Fruit fly (Drosophila melanogaster): Measurements from ENCODE around the gene JTBR.
A peak's percentile ranks its signal among the peaks of the same experiment; 100 is the strongest.

The JTBR gene

dm6 chr3L:1794164-1794942, 8.3 kb downstream of the JTBR start:
- TF ChIP-seq lov (optimal IDR thresholded peaks at IDR 0.05) (peak; percentile 71), lov (GFP tag; IDR thresholded peaks at IDR 0.05) (peak; percentile 54; the same call in 1 of the 3 replicates), pnt (GFP tag; optimal IDR thresholded peaks at IDR 0.05) (no peak), CG6791 (GFP tag; IDR thresholded peaks at IDR 0.05; ENCODE audit: partially characterized antibody) (no peak), CG18599 (GFP tag; optimal IDR thresholded peaks at IDR 0.05) (peak; percentile 50), CG9876 (GFP tag; optimal IDR thresholded peaks at IDR 0.05) (no peak), CG11560 (tag; IDR thresholded peaks at IDR 0.05) (no peak), sisA (GFP tag; IDR thresholded peaks at IDR 0.05) (no peak), nerfin-2 (GFP tag; IDR thresholded peaks at IDR 0.05; ENCODE audit: partially characterized antibody) (no peak), Pdp1 (GFP tag; optimal IDR thresholded peaks at IDR 0.05) (peak in 1 of 2 experiments; percentile 99), Xrp1 (GFP tag; IDR thresholded peaks at IDR 0.05) (peak; percentile 31; the same call in 1 of the 2 replicates), Vsx1 (GFP tag; optimal IDR thresholded peaks at IDR 0.05) (peak; percentile 95), Med (GFP tag) (peak; percentile 88), CG11398 (GFP tag; optimal IDR thresholded peaks at IDR 0.05) (peak; percentile 27), CG8924 (tag; optimal IDR thresholded peaks at IDR 0.05) (peak; percentile 36), mam (GFP tag; optimal IDR thresholded peaks at IDR 0.05) (no peak), CG16813 (GFP tag; IDR thresholded peaks at IDR 0.05; ENCODE audit: partially characterized antibody) (no peak), CG17802 (tag; optimal IDR thresholded peaks at IDR 0.05) (no peak), Xbp1 (GFP tag; optimal IDR thresholded peaks at IDR 0.05) (no peak), Nf-YB (GFP tag; optimal IDR thresholded peaks at IDR 0.05) (peak; percentile 23), CG9797 (GFP tag; optimal IDR thresholded peaks at IDR 0.05) (no peak), BtbVII (GFP tag; optimal IDR thresholded peaks at IDR 0.05) (peak; percentile 79), toy (GFP tag; IDR thresholded peaks at IDR 0.05) (no peak), br (optimal IDR thresholded peaks at IDR 0.05) (no peak), CG13624 (GFP tag; optimal IDR thresholded peaks at IDR 0.05) (peak; percentile 46), Fer1 (GFP tag; optimal IDR thresholded peaks at IDR 0.05) (peak; percentile 57), sqz (GFP tag; optimal IDR thresholded peaks at IDR 0.05) (peak; percentile 92), yki (optimal IDR thresholded peaks at IDR 0.05) (no peak), CG32532 (GFP tag; IDR thresholded peaks at IDR 0.05) (peak; percentile 50; the same call in 1 of the 2 replicates), psq (GFP tag; optimal IDR thresholded peaks at IDR 0.05) (no peak), CG6765 (GFP tag; optimal IDR thresholded peaks at IDR 0.05) (peak; percentile 66), ind (GFP tag; optimal IDR thresholded peaks at IDR 0.05) (no peak), danr (GFP tag; IDR thresholded peaks at IDR 0.05) (no peak), CG15601 (tag; optimal IDR thresholded peaks at IDR 0.05) (no peak), CG14014 (GFP tag; IDR thresholded peaks at IDR 0.05) (peak; percentile 44; the same call in 1 of the 2 replicates), HLH3B (GFP tag; IDR thresholded peaks at IDR 0.05) (peak; percentile 43; the same call in 1 of the 2 replicates), cas (GFP tag; IDR thresholded peaks at IDR 0.05) (no peak), NfI (GFP tag; optimal IDR thresholded peaks at IDR 0.05) (peak; percentile 45), CG15514 (GFP tag; optimal IDR thresholded peaks at IDR 0.05) (peak; percentile 49), z (GFP tag; IDR thresholded peaks at IDR 0.05) (no peak), CG8478 (optimal IDR thresholded peaks at IDR 0.05) (no peak), pros (GFP tag; optimal IDR thresholded peaks at IDR 0.05) (peak; percentile 67), pzg (GFP tag; optimal IDR thresholded peaks at IDR 0.05) (peak; percentile 14), zfh1 (GFP tag; IDR thresholded peaks at IDR 0.05) (0 out of 3 replicates have a peak, but pooled peaks have one; percentile 32), CG2678 (tag; optimal IDR thresholded peaks at IDR 0.05) (peak; percentile 42), GATAe (GFP tag; conservative IDR thresholded peaks at IDR 0.05) (peak; percentile 53; the same call in 1 of the 2 replicates), Hmr (GFP tag; optimal IDR thresholded peaks at IDR 0.05) (peak; percentile 68), E2f1 (GFP tag; IDR thresholded peaks at IDR 0.05) (no peak; the same call in 1 of the 2 replicates), jigr1 (GFP tag; IDR thresholded peaks at IDR 0.05) (no peak), CG8281 (tag; optimal IDR thresholded peaks at IDR 0.05) (no peak)
